Worm (Caenorhabditis elegans): ENCODE measurements around the gene C53D6.8.

- TF ChIP-seq nhr-21 (tag; optimal IDR thresholded peaks at IDR 0.05): no peak
- TF ChIP-seq nhr-11 (tag; optimal IDR thresholded peaks at IDR 0.05): no peak
- no peak for TF ChIP-seq ama-1 (optimal IDR thresholded peaks at IDR 0.05)
- TF ChIP-seq zag-1 (tag; optimal IDR thresholded peaks at IDR 0.05): no peak
- no peak for TF ChIP-seq lin-13 (GFP tag; optimal IDR thresholded peaks at IDR 0.05)
- no peak for TF ChIP-seq unc-62 (GFP tag; optimal IDR thresholded peaks at IDR 0.05)
- TF ChIP-seq ztf-11 (tag; optimal IDR thresholded peaks at IDR 0.05): no peak
Observed at ce11 chrIV:9016477-9016876, 13.9 kb upstream of the C53D6.8 start, which contains the start of gene acc-2.
